Worm (Caenorhabditis elegans) whole organism, L4/young adult: ENCODE measurements around the gene wrt-6.

Source experiments
- W03F9.2 ChIP-seq: fragments of 150-350 bp; optimal IDR thresholded peaks from 2 replicates; lab custom pipeline; 2014; ENCODE audit warnings: missing biosample characterization, missing genetic modification characterization
- dao-5 ChIP-seq: sonication (generic microtip); optimal IDR thresholded peaks from 2 replicates; lab custom pipeline; 2016; ENCODE audit warnings: missing genotype, missing genetic modification characterization, moderate library complexity, missing compliant biosample characterization
- him-1 ChIP-seq: sonication (generic microtip); optimal IDR thresholded peaks from 2 replicates; lab custom pipeline; 2016; ENCODE audit warnings: missing genotype, missing genetic modification reagents, missing genetic modification characterization, missing compliant biosample characterization

- no peak for TF ChIP-seq him-1
- no peak for TF ChIP-seq dao-5 (tag; lab: Kevin White, UChicago)
- TF ChIP-seq W03F9.2 (tag; lab: Kevin White, UChicago) = no peak
Observed at ce11 chrX:3464309-3465038, 15.6 kb upstream of the wrt-6 start.
